Fruit fly (Drosophila melanogaster) whole organism: ENCODE measurements around the gene sll.

Experiments used
- CG8478 ChIP-seq: fragments of >200 bp; optimal IDR thresholded peaks from 2 replicates; lab custom pipeline; 2018; ENCODE audit warnings: inconsistent platforms
- Dll ChIP-seq: fragments of >200 bp; optimal IDR thresholded peaks from 2 replicates; lab custom pipeline; 2017
- EcR ChIP-seq, 2 experiments: fragments of >200 bp; optimal IDR thresholded peaks; 2 replicates each; lab custom pipeline; 2017; ENCODE audit warnings: missing biosample characterization in 2 of 2, missing genetic modification characterization in 2 of 2, missing genetic modification reagents in 2 of 2
- pan ChIP-seq: fragments of >200 bp; optimal IDR thresholded peaks from 2 replicates; lab custom pipeline; 2017
- psq ChIP-seq: fragments of >200 bp; optimal IDR thresholded peaks from 2 replicates; lab custom pipeline; 2017
- usp ChIP-seq: fragments of >200 bp; optimal IDR thresholded peaks from 2 replicates; lab custom pipeline; 2017; ENCODE audit warnings: missing biosample characterization, missing genetic modification characterization, mixed read lengths

dm6 chr3R:17630417-17630816, 24.5 kb downstream of the sll start, which contains the start of gene CG43175:
- TF ChIP-seq pan (no peak), CG8478 (lab: Kevin White, UChicago) (no peak), psq (no peak), EcR (GFP tag; optimal IDR thresholded peaks at IDR 0.05; lab: Kevin White, UChicago) (no peak), usp (GFP tag; lab: Kevin White, UChicago) (no peak), Dll (lab: Kevin White, UChicago) (no peak)
